Fruit fly (Drosophila melanogaster) whole organism, embryonic: Measurements from ENCODE around the gene Syx5.
A peak's percentile ranks its signal among the peaks of the same experiment; 100 is the strongest.

Experiments
- Blimp-1 ChIP-seq: fragments of 200-800 bp; sonication (Bioruptor generic); optimal IDR thresholded peaks from 3 replicates; lab custom pipeline; 2018; ENCODE audit warnings: missing biosample characterization, missing genetic modification characterization, mild to moderate bottlenecking, moderate library complexity, missing genetic modification reagents
- BtbVII ChIP-seq: fragments of 200-800 bp; sonication (Bioruptor generic); optimal IDR thresholded peaks from 3 replicates; lab custom pipeline; 2017; ENCODE audit warnings: missing biosample characterization, mild to moderate bottlenecking, missing genetic modification characterization
- CG10209 ChIP-seq: fragments of 200-800 bp; sonication (Bioruptor generic); optimal IDR thresholded peaks from 3 replicates; lab custom pipeline; 2017; ENCODE audit warnings: missing biosample characterization, mild to moderate bottlenecking, missing genetic modification characterization, missing genetic modification reagents
- CG10274 ChIP-seq: fragments of 200-800 bp; sonication (Bioruptor generic); optimal IDR thresholded peaks from 3 replicates; lab custom pipeline; 2017; ENCODE audit warnings: missing biosample characterization, mild to moderate bottlenecking, missing genetic modification characterization
- CG10979 ChIP-seq: fragments of 200-800 bp; sonication (Bioruptor generic); optimal IDR thresholded peaks from 2 replicates; lab custom pipeline; 2018; ENCODE audit warnings: missing biosample characterization, mild to moderate bottlenecking, missing genetic modification characterization, moderate library complexity
- CG11398 ChIP-seq: fragments of 200-800 bp; sonication (Bioruptor generic); optimal IDR thresholded peaks from 2 replicates; lab custom pipeline; 2016; ENCODE audit warnings: missing biosample characterization, missing genetic modification characterization
- CG12299 ChIP-seq: fragments of 200-800 bp; sonication (Bioruptor generic); optimal IDR thresholded peaks from 2 replicates; lab custom pipeline; 2018; ENCODE audit warnings: missing biosample characterization, mild to moderate bottlenecking, missing genetic modification characterization
- CG12659 ChIP-seq: fragments of 200-800 bp; sonication (Bioruptor generic); optimal IDR thresholded peaks from 3 replicates; lab custom pipeline; 2017; ENCODE audit warnings: mild to moderate bottlenecking, missing biosample characterization, missing genetic modification reagents, missing genetic modification characterization
- CG13296 ChIP-seq: fragments of 200-800 bp; sonication (Bioruptor generic); optimal IDR thresholded peaks from 3 replicates; lab custom pipeline; 2018; ENCODE audit warnings: missing biosample characterization, mild to moderate bottlenecking, missing genetic modification characterization
- CG16863 ChIP-seq: fragments of 200-800 bp; sonication (Bioruptor generic); optimal IDR thresholded peaks from 3 replicates; lab custom pipeline; 2016; ENCODE audit warnings: missing biosample characterization, missing genetic modification characterization
- CG18599 ChIP-seq: fragments of 200-800 bp; sonication (Bioruptor generic); optimal IDR thresholded peaks from 3 replicates; lab custom pipeline; 2017; ENCODE audit warnings: missing biosample characterization, missing genetic modification characterization, mild to moderate bottlenecking, moderate library complexity, missing genetic modification reagents
- CG18619 ChIP-seq: fragments of 200-800 bp; sonication (Bioruptor generic); optimal IDR thresholded peaks from 3 replicates; lab custom pipeline; 2017; ENCODE audit warnings: missing biosample characterization, mild to moderate bottlenecking, missing genetic modification characterization
- CG31224 ChIP-seq: fragments of 200-800 bp; sonication (Bioruptor generic); IDR thresholded peaks from 2 replicates; pipeline ENCODE4 v1.3.6; 2022; ENCODE audit warnings: missing biosample characterization, missing genetic modification characterization
- CG33213 ChIP-seq: fragments of 200-800 bp; sonication (Bioruptor generic); optimal IDR thresholded peaks from 3 replicates; lab custom pipeline; 2016; ENCODE audit warnings: missing biosample characterization, missing genetic modification characterization
- CG6254 ChIP-seq: fragments of 200-800 bp; sonication (Bioruptor generic); optimal IDR thresholded peaks from 3 replicates; lab custom pipeline; 2017; ENCODE audit warnings: mild to moderate bottlenecking, missing biosample characterization, missing genetic modification reagents, missing genetic modification characterization
- CG6765 ChIP-seq: fragments of 200-800 bp; sonication (Bioruptor generic); optimal IDR thresholded peaks from 3 replicates; lab custom pipeline; 2017; ENCODE audit warnings: missing biosample characterization, mild to moderate bottlenecking, missing genetic modification characterization
- CG8359 ChIP-seq: fragments of 200-800 bp; sonication (Bioruptor generic); optimal IDR thresholded peaks from 2 replicates; lab custom pipeline; 2017; ENCODE audit warnings: missing biosample characterization, mild to moderate bottlenecking, missing genetic modification characterization, borderline replicate concordance
- CG9215 ChIP-seq: fragments of 200-800 bp; sonication (Bioruptor generic); IDR thresholded peaks from 2 replicates; pipeline ENCODE4 v1.3.6; 2022; ENCODE audit warnings: missing biosample characterization, missing genetic modification characterization
- CG9727 ChIP-seq: fragments of 200-800 bp; sonication (Bioruptor generic); optimal IDR thresholded peaks from 3 replicates; lab custom pipeline; 2017; ENCODE audit warnings: missing biosample characterization, mild to moderate bottlenecking, missing genetic modification characterization
- D ChIP-seq, 2 experiments: fragments of 200-800 bp in 1 of 2; fragments of >200 bp in 1 of 2; sonication (Bioruptor generic) in 1 of 2; optimal IDR thresholded peaks; 2 replicates in 1 of 2; 3 replicates in 1 of 2; lab custom pipeline; 2017; ENCODE audit warnings: mild to moderate bottlenecking in 1 of 2, missing biosample characterization in 1 of 2, missing genetic modification characterization in 1 of 2, missing genetic modification reagents in 1 of 2
- D19A ChIP-seq: fragments of 200-800 bp; optimal IDR thresholded peaks from 3 replicates; lab custom pipeline; 2019; ENCODE audit warnings: missing biosample characterization, mild to moderate bottlenecking, missing genetic modification characterization, moderate library complexity
- HLH54F ChIP-seq: fragments of 200-800 bp; sonication (Bioruptor generic); optimal IDR thresholded peaks from 3 replicates; lab custom pipeline; 2016; ENCODE audit warnings: missing biosample characterization, missing genetic modification characterization
- Lhr ChIP-seq: fragments of 200-800 bp; sonication (Bioruptor generic); optimal IDR thresholded peaks from 3 replicates; lab custom pipeline; 2017; ENCODE audit warnings: mild to moderate bottlenecking, missing biosample characterization, missing genetic modification reagents, missing genetic modification characterization
- NK7.1 ChIP-seq: fragments of 200-800 bp; sonication (Bioruptor generic); optimal IDR thresholded peaks from 3 replicates; lab custom pipeline; 2016; ENCODE audit warnings: missing biosample characterization, missing genetic modification characterization
- Side ChIP-seq: fragments of 200-800 bp; sonication (Bioruptor generic); optimal IDR thresholded peaks from 2 replicates; lab custom pipeline; 2016; ENCODE audit warnings: missing biosample characterization, missing genetic modification characterization
- Sry-β ChIP-seq: fragments of 200-800 bp; sonication (Bioruptor generic); optimal IDR thresholded peaks from 2 replicates; lab custom pipeline; 2018; ENCODE audit warnings: missing biosample characterization, mild to moderate bottlenecking, missing genetic modification characterization, moderate library complexity
- Tbp ChIP-seq: fragments of >200 bp; optimal IDR thresholded peaks from 2 replicates; lab custom pipeline; 2018; ENCODE audit warnings: missing biosample characterization, missing genetic modification characterization
- al ChIP-seq: fragments of 200-800 bp; sonication (Bioruptor generic); IDR thresholded peaks from 2 replicates; pipeline ENCODE4 v1.3.6; 2022; ENCODE audit warnings: missing biosample characterization, missing genetic modification characterization
- bcd ChIP-seq: fragments of 200-800 bp; sonication (Bioruptor generic); optimal IDR thresholded peaks from 2 replicates; lab custom pipeline; 2017; ENCODE audit warnings: missing biosample characterization, mild to moderate bottlenecking, missing genetic modification characterization
- br ChIP-seq: fragments of >200 bp; optimal IDR thresholded peaks from 2 replicates; lab custom pipeline; 2017
- cg ChIP-seq: fragments of 200-800 bp; sonication (Bioruptor generic); optimal IDR thresholded peaks from 3 replicates; lab custom pipeline; 2019; ENCODE audit warnings: missing biosample characterization, mild to moderate bottlenecking, missing genetic modification characterization, moderate library complexity
- corto ChIP-seq: fragments of 200-800 bp; sonication (Bioruptor generic); optimal IDR thresholded peaks from 2 replicates; lab custom pipeline; 2016; ENCODE audit warnings: missing biosample characterization, mild to moderate bottlenecking, missing genetic modification characterization, moderate library complexity
- dati ChIP-seq: fragments of 200-800 bp; sonication (Bioruptor generic); IDR thresholded peaks from 2 replicates; pipeline ENCODE4 v1.3.6; 2022; ENCODE audit warnings: missing biosample characterization, missing genetic modification characterization
- en ChIP-seq: fragments of 200-800 bp; sonication (Bioruptor generic); optimal IDR thresholded peaks from 2 replicates; lab custom pipeline; 2016; ENCODE audit warnings: missing biosample characterization, missing genetic modification characterization
- eyg ChIP-seq: fragments of 200-800 bp; sonication (Bioruptor generic); optimal IDR thresholded peaks from 3 replicates; lab custom pipeline; 2016; ENCODE audit warnings: missing biosample characterization, missing genetic modification characterization
- grau ChIP-seq: fragments of 200-800 bp; optimal IDR thresholded peaks from 3 replicates; lab custom pipeline; 2019; ENCODE audit warnings: missing biosample characterization, mild to moderate bottlenecking, missing genetic modification characterization, moderate library complexity
- hkb ChIP-seq, 2 experiments: fragments of 200-800 bp in 1 of 2; fragments of >200 bp in 1 of 2; sonication (Bioruptor generic) in 1 of 2; IDR thresholded peaks in 1 of 2; optimal IDR thresholded peaks in 1 of 2; 2 replicates each; pipeline versions ENCODE4 v1.3.6 to Lab custom; 2017 to 2022; ENCODE audit warnings: missing biosample characterization in 1 of 2, missing genetic modification characterization in 1 of 2
- insv ChIP-seq, 2 experiments: fragments of 200-800 bp; sonication (Bioruptor generic); optimal IDR thresholded peaks; 3 replicates each; lab custom pipeline; 2016 to 2018; ENCODE audit warnings: missing biosample characterization in 2 of 2, missing genetic modification characterization in 2 of 2
- kni ChIP-seq: fragments of 200-800 bp; sonication (Bioruptor generic); optimal IDR thresholded peaks from 3 replicates; lab custom pipeline; 2017; ENCODE audit warnings: mild to moderate bottlenecking, missing biosample characterization, missing genetic modification reagents, missing genetic modification characterization
- lilli ChIP-seq: fragments of 200-800 bp; sonication (Bioruptor generic); optimal IDR thresholded peaks from 3 replicates; lab custom pipeline; 2016; ENCODE audit warnings: missing biosample characterization, missing genetic modification characterization
- org-1 ChIP-seq: fragments of 200-800 bp; sonication (Bioruptor generic); optimal IDR thresholded peaks from 2 replicates; lab custom pipeline; 2017; ENCODE audit warnings: missing biosample characterization, missing genetic modification characterization
- pita ChIP-seq: fragments of 200-800 bp; sonication (Bioruptor generic); optimal IDR thresholded peaks from 2 replicates; lab custom pipeline; 2017; ENCODE audit warnings: missing biosample characterization, mild to moderate bottlenecking, missing genetic modification characterization
- pnt ChIP-seq: fragments of 200-800 bp; sonication (Bioruptor generic); optimal IDR thresholded peaks from 3 replicates; lab custom pipeline; 2016; ENCODE audit warnings: missing biosample characterization, missing genetic modification characterization
- sens ChIP-seq: fragments of 200-800 bp; sonication (Bioruptor generic); peaks from one replicate; lab custom pipeline; 2016; ENCODE audit warnings: missing biosample characterization, missing genetic modification characterization
- sima ChIP-seq: fragments of 200-800 bp; sonication (Bioruptor generic); optimal IDR thresholded peaks from 2 replicates; lab custom pipeline; 2016; ENCODE audit warnings: missing biosample characterization, missing genetic modification characterization
- trh ChIP-seq: fragments of 200-800 bp; sonication (Bioruptor generic); optimal IDR thresholded peaks from 2 replicates; lab custom pipeline; 2016; ENCODE audit warnings: missing biosample characterization, missing genetic modification characterization
- vvl ChIP-seq: fragments of 200-800 bp; sonication (Bioruptor generic); IDR thresholded peaks from 2 replicates; pipeline ENCODE4 v1.3.6; 2022; ENCODE audit warnings: missing biosample characterization, missing genetic modification characterization
- yki ChIP-seq: fragments of >200 bp; optimal IDR thresholded peaks from 3 replicates; lab custom pipeline; 2018

Syx5 gene

dm6 chr2L:16269232-16270134, 37.7 kb upstream of the Syx5 start (continued):
- peak; percentile 41 for TF ChIP-seq eyg
- TF ChIP-seq pita (GFP tag; lab: Kevin White, UChicago), result no peak
- TF ChIP-seq D19A, result peak; percentile 15
- TF ChIP-seq HLH54F (GFP tag; lab: Kevin White, UChicago), result no peak
- TF ChIP-seq BtbVII (GFP tag; lab: Kevin White, UChicago), result peak; percentile 96
- TF ChIP-seq hkb (optimal IDR thresholded peaks at IDR 0.05; lab: Kevin White, UChicago), result no peak
- TF ChIP-seq hkb (GFP tag; IDR thresholded peaks at IDR 0.05; lab: Robert Waterston, UW), result no peak
- no peak for TF ChIP-seq CG31224 (GFP tag; lab: Robert Waterston, UW)
- peak; percentile 96 for TF ChIP-seq CG13296 (GFP tag; lab: Kevin White, UChicago)
- TF ChIP-seq Side (GFP tag; lab: Kevin White, UChicago), result peak; percentile 80
- peak; percentile 39 for TF ChIP-seq NK7.1
- peak; percentile 47 for TF ChIP-seq CG8359 (GFP tag; lab: Kevin White, UChicago)
- peak; percentile 99 to 100 for TF ChIP-seq insv (GFP tag; optimal IDR thresholded peaks at IDR 0.05; lab: Kevin White, UChicago)
- TF ChIP-seq Blimp-1 (GFP tag; lab: Kevin White, UChicago), result peak; percentile 5
- peak; percentile 64 for TF ChIP-seq org-1 (GFP tag; lab: Kevin White, UChicago)
- peak; percentile 67 for TF ChIP-seq grau
- TF ChIP-seq CG33213 (GFP tag; lab: Kevin White, UChicago), result peak; percentile 22
- peak; percentile 41 for TF ChIP-seq CG10209 (GFP tag; lab: Kevin White, UChicago)
- TF ChIP-seq CG9727 (GFP tag; lab: Kevin White, UChicago), result peak; percentile 72
- TF ChIP-seq al (GFP tag; lab: Robert Waterston, UW), result no peak
- no peak for TF ChIP-seq trh
- peak; percentile 93 for TF ChIP-seq kni (GFP tag; lab: Kevin White, UChicago)
- TF ChIP-seq yki, result peak; percentile 46
- peak; percentile 84 for TF ChIP-seq sens (GFP tag; lab: Kevin White, UChicago)
- peak; percentile 83 for TF ChIP-seq CG12659 (GFP tag; lab: Kevin White, UChicago)
- TF ChIP-seq CG18599 (GFP tag; lab: Kevin White, UChicago), result peak; percentile 90
- TF ChIP-seq vvl, result no peak
- TF ChIP-seq CG10274 (GFP tag; lab: Kevin White, UChicago), result peak; percentile 68
- peak; percentile 52 for TF ChIP-seq Sry-β (GFP tag; lab: Kevin White, UChicago)
- TF ChIP-seq CG10979 (tag; lab: Kevin White, UChicago), result peak; percentile 36
- peak; percentile 44 for TF ChIP-seq CG11398
- peak; percentile 89 for TF ChIP-seq CG12299 (tag; lab: Kevin White, UChicago)
- TF ChIP-seq CG6765, result peak; percentile 97
- no peak for TF ChIP-seq pnt (GFP tag; lab: Kevin White, UChicago)
- no peak for TF ChIP-seq dati
- TF ChIP-seq en, result peak; percentile 45
- peak; percentile 67 for TF ChIP-seq cg (GFP tag; lab: Kevin White, UChicago)
- TF ChIP-seq D (optimal IDR thresholded peaks at IDR 0.05; lab: Kevin White, UChicago), result peak; percentile 87
- TF ChIP-seq D (GFP tag; optimal IDR thresholded peaks at IDR 0.05; lab: Kevin White, UChicago), result peak; percentile 54
- peak; percentile 49 for TF ChIP-seq corto
- peak; percentile 13 for TF ChIP-seq Lhr (GFP tag; lab: Kevin White, UChicago)
- TF ChIP-seq CG18619 (GFP tag; lab: Kevin White, UChicago), result peak; percentile 39
- no peak for TF ChIP-seq Tbp (GFP tag; lab: Kevin White, UChicago)
- TF ChIP-seq lilli (GFP tag; lab: Kevin White, UChicago), result peak; percentile 23
- TF ChIP-seq CG6254 (GFP tag; lab: Kevin White, UChicago), result peak; percentile 82
- no peak for TF ChIP-seq CG9215 (GFP tag; lab: Robert Waterston, UW)
- no peak for TF ChIP-seq br (lab: Kevin White, UChicago)
- TF ChIP-seq sima (GFP tag; lab: Kevin White, UChicago), result no peak
- peak; percentile 28 for TF ChIP-seq CG16863 (GFP tag; lab: Kevin White, UChicago)
- peak; percentile 56 for TF ChIP-seq bcd
